Worm (Caenorhabditis elegans) whole organism, late embryonic: Measurements from ENCODE around the gene sra-8.

ENCODE experiments used
- K02D7.2 ChIP-seq: sonication (generic microtip); optimal IDR thresholded peaks from 2 replicates; lab custom pipeline; 2017; ENCODE audit warnings: mild to moderate bottlenecking, missing genetic modification characterization, missing compliant biosample characterization
- Y22D7AL.16 ChIP-seq: sonication (generic microtip); optimal IDR thresholded peaks from 2 replicates; lab custom pipeline; 2016; ENCODE audit warnings: missing genetic modification characterization, missing compliant biosample characterization
- ahr-1 ChIP-seq: sonication (generic microtip); optimal IDR thresholded peaks from 2 replicates; lab custom pipeline; 2016; ENCODE audit warnings: missing genetic modification characterization, missing compliant biosample characterization
- ama-1 ChIP-seq: fragments of 150-350 bp; optimal IDR thresholded peaks from 2 replicates; lab custom pipeline; 2014
- ceh-14 ChIP-seq: sonication (generic microtip); optimal IDR thresholded peaks from 2 replicates; lab custom pipeline; 2016; ENCODE audit warnings: missing genotype, missing genetic modification characterization, missing compliant biosample characterization
- ceh-18 ChIP-seq: sonication (generic microtip); optimal IDR thresholded peaks from 2 replicates; lab custom pipeline; 2016; ENCODE audit warnings: missing genetic modification characterization, missing compliant biosample characterization
- ceh-19 ChIP-seq: fragments of 200-800 bp; sonication (Bioruptor generic); optimal IDR thresholded peaks from 2 replicates; lab custom pipeline; 2018; ENCODE audit warnings: mild to moderate bottlenecking, missing genetic modification characterization, missing compliant biosample characterization
- ceh-30 ChIP-seq: fragments of 150-350 bp; optimal IDR thresholded peaks from 2 replicates; lab custom pipeline; 2014; ENCODE audit warnings: missing biosample characterization, missing genetic modification characterization
- ceh-31 ChIP-seq: sonication (generic microtip); optimal IDR thresholded peaks from 2 replicates; lab custom pipeline; 2016; ENCODE audit warnings: missing genetic modification characterization, missing compliant biosample characterization
- ceh-34 ChIP-seq: sonication (generic microtip); optimal IDR thresholded peaks from 2 replicates; lab custom pipeline; 2016; ENCODE audit warnings: mild to moderate bottlenecking, missing genetic modification characterization, missing compliant biosample characterization
- dmd-4 ChIP-seq: sonication (generic microtip); optimal IDR thresholded peaks from 2 replicates; lab custom pipeline; 2016; ENCODE audit warnings: borderline replicate concordance, missing genetic modification characterization, missing compliant biosample characterization
- elt-2 ChIP-seq: sonication (generic microtip); optimal IDR thresholded peaks from 2 replicates; lab custom pipeline; 2016; ENCODE audit warnings: missing genetic modification reagents, missing genetic modification characterization, missing compliant biosample characterization
- ets-4 ChIP-seq: sonication (generic microtip); optimal IDR thresholded peaks from 2 replicates; lab custom pipeline; 2016; ENCODE audit warnings: missing genetic modification characterization, missing compliant biosample characterization
- fax-1 ChIP-seq: sonication (generic microtip); optimal IDR thresholded peaks from 2 replicates; lab custom pipeline; 2016; ENCODE audit warnings: missing genotype, missing genetic modification characterization, missing compliant biosample characterization
- hlh-13 ChIP-seq: fragments of 200-800 bp; sonication (Bioruptor generic); optimal IDR thresholded peaks from 2 replicates; lab custom pipeline; 2018; ENCODE audit warnings: mild to moderate bottlenecking, missing genetic modification characterization, missing compliant biosample characterization
- hlh-30 ChIP-seq: sonication (generic microtip); optimal IDR thresholded peaks from 2 replicates; lab custom pipeline; 2017; ENCODE audit warnings: antibody characterized with exemption, missing genetic modification characterization, missing compliant biosample characterization; ENCODE audit not compliant: insufficient read depth
- hlh-6 ChIP-seq: sonication (generic microtip); optimal IDR thresholded peaks from 2 replicates; lab custom pipeline; 2016; ENCODE audit warnings: missing genotype, missing genetic modification characterization, missing compliant biosample characterization
- lim-6 ChIP-seq: sonication (generic microtip); optimal IDR thresholded peaks from 2 replicates; lab custom pipeline; 2016; ENCODE audit warnings: missing genetic modification characterization, missing compliant biosample characterization
- nfya-1 ChIP-seq: sonication (generic microtip); optimal IDR thresholded peaks from 2 replicates; lab custom pipeline; 2017; ENCODE audit warnings: missing genetic modification characterization, mild to moderate bottlenecking, missing compliant biosample characterization, antibody characterized with exemption, moderate library complexity
- nhr-11 ChIP-seq: fragments of 150-350 bp; optimal IDR thresholded peaks from 2 replicates; lab custom pipeline; 2014; ENCODE audit warnings: missing biosample characterization, missing genetic modification characterization
- nhr-232 ChIP-seq: sonication (generic microtip); optimal IDR thresholded peaks from 2 replicates; lab custom pipeline; 2016; ENCODE audit warnings: missing genetic modification characterization, missing compliant biosample characterization
- odd-2 ChIP-seq: sonication (generic microtip); optimal IDR thresholded peaks from 2 replicates; lab custom pipeline; 2017; ENCODE audit warnings: antibody characterized with exemption, mild to moderate bottlenecking, missing genetic modification characterization, missing compliant biosample characterization
- pag-3 ChIP-seq: sonication (generic microtip); optimal IDR thresholded peaks from 2 replicates; lab custom pipeline; 2016; ENCODE audit warnings: missing compliant biosample characterization, missing genetic modification characterization, borderline replicate concordance
- pat-9 ChIP-seq: fragments of 200-800 bp; sonication (Bioruptor generic); optimal IDR thresholded peaks from 2 replicates; lab custom pipeline; 2018; ENCODE audit warnings: mild to moderate bottlenecking, missing genetic modification characterization, moderate library complexity, missing compliant biosample characterization
- pax-1 ChIP-seq: fragments of 150-350 bp; optimal IDR thresholded peaks from 2 replicates; lab custom pipeline; 2014; ENCODE audit warnings: missing biosample characterization, missing genetic modification characterization
- pha-2 ChIP-seq: sonication (generic microtip); optimal IDR thresholded peaks from 2 replicates; lab custom pipeline; 2017; ENCODE audit warnings: mild to moderate bottlenecking, missing genetic modification characterization, missing compliant biosample characterization
- pros-1 ChIP-seq: fragments of 150-350 bp; optimal IDR thresholded peaks from 2 replicates; lab custom pipeline; 2014; ENCODE audit warnings: missing biosample characterization, missing genetic modification reagents, missing genetic modification characterization
- sox-2 ChIP-seq: fragments of 200-800 bp; sonication (Bioruptor generic); IDR thresholded peaks from 2 replicates; pipeline ENCODE4 v1.3.6; 2022; ENCODE audit warnings: missing genetic modification reagents, missing genetic modification characterization, missing compliant biosample characterization
- syd-9 ChIP-seq: sonication (generic microtip); optimal IDR thresholded peaks from 2 replicates; lab custom pipeline; 2016; ENCODE audit warnings: mild to moderate bottlenecking, missing genetic modification characterization, moderate library complexity, missing compliant biosample characterization
- tbx-7 ChIP-seq: sonication (generic microtip); optimal IDR thresholded peaks from 2 replicates; lab custom pipeline; 2016; ENCODE audit warnings: missing genotype, missing genetic modification characterization, missing compliant biosample characterization
- ttx-3 ChIP-seq: sonication (generic microtip); optimal IDR thresholded peaks from 2 replicates; lab custom pipeline; 2016; ENCODE audit warnings: missing genetic modification reagents, missing genetic modification characterization, missing compliant biosample characterization
- unc-3 ChIP-seq, 2 experiments: fragments of 200-800 bp in 1 of 2; sonication (Bioruptor generic) in 1 of 2; sonication (generic microtip) in 1 of 2; conservative IDR thresholded peaks in 1 of 2; optimal IDR thresholded peaks in 1 of 2; 2 replicates each; pipeline versions ENCODE4 v1.3.6 to Lab custom; 2016 to 2022; ENCODE audit warnings: missing compliant biosample characterization in 2 of 2, missing genetic modification characterization in 2 of 2, missing genetic modification reagents in 1 of 2
- unc-42 ChIP-seq: sonication (generic microtip); optimal IDR thresholded peaks from 2 replicates; lab custom pipeline; 2016; ENCODE audit warnings: missing genotype, missing genetic modification characterization, missing compliant biosample characterization

The sra-8 gene

DNA sequence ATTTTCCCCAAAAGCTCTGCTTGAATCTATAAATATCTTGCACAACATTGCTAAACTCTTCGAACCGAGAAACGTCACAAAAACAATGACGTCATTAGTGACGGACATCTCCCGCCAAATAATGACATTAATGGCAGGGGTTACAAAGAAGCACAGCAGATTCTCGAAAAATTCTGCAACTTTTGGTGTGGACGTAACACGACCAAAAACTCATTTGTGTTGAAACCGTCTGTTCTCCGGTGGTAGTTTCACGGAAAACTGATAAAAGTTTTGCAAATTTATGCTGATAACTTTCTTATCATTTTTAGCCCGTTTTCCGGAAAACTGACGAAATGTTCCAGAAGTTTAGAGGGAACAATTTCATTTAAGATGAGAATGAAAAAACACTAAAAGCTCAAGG lies 38.9 kb upstream of the sra-8 start:
- TF ChIP-seq K02D7.2 (tag; lab: Kevin White, UChicago) (no peak), elt-2 (tag; lab: Kevin White, UChicago) (peak; percentile 4), ceh-34 (no peak), ceh-31 (no peak), unc-42 (tag; lab: Kevin White, UChicago) (peak; percentile 29)

DNA sequence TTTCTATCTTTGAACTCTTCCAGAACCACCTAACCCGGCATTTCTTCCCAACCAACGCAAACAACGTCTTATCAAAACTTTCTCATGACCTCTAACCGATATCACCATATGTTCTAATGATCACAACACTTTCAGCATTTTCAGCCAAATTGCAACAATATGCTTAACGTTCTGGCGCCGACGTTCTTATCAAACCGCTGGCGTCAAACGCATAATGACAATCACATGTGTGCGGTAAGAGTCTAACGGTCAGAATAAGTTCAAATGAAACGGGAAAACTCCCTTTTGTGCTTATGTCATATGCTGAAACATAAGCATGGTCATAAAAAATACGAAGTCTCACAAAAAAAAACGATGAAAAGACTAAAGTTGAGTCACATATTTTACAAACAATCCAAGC lies 36.6 kb upstream of the sra-8 start:
- TF ChIP-seq unc-3 (GFP tag; conservative IDR thresholded peaks at IDR 0.05; lab: Robert Waterston, UW) = no peak
- no peak for TF ChIP-seq unc-3 (tag; optimal IDR thresholded peaks at IDR 0.05; lab: Kevin White, UChicago)
- TF ChIP-seq pag-3 (tag; lab: Kevin White, UChicago) = no peak
- peak; percentile 50 for TF ChIP-seq elt-2 (tag; lab: Kevin White, UChicago)
- TF ChIP-seq, all 69 proteins: peak for 1

DNA sequence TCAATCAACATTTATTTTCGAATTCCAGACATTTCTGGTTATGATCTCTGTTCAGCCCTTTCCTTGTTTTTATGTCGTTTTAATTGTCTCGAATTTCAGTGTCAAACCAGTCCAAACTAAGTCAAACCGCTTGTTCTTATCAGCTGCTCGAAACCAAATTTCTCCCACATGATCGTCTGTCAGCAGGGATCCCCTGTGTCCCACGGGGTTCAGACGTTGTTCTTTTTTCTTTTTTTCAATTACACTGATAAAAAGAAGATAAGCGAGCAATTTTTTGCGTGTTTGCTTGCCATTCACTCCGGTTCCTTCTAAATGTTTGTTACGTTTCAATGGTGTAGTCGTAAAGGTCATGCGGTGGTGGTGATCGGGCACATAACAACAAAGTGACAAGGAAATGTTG lies 35.6 kb upstream of the sra-8 start:
- TF ChIP-seq ceh-14 = no peak
- TF ChIP-seq pha-2 = no peak
- no peak for TF ChIP-seq ama-1 (lab: Kevin White, UChicago)
- TF ChIP-seq nhr-11 (tag; lab: Kevin White, UChicago) = no peak
- no peak for TF ChIP-seq ttx-3 (tag; lab: Kevin White, UChicago)
- no peak for TF ChIP-seq hlh-6
- no peak for TF ChIP-seq nhr-232 (tag; lab: Kevin White, UChicago)

DNA sequence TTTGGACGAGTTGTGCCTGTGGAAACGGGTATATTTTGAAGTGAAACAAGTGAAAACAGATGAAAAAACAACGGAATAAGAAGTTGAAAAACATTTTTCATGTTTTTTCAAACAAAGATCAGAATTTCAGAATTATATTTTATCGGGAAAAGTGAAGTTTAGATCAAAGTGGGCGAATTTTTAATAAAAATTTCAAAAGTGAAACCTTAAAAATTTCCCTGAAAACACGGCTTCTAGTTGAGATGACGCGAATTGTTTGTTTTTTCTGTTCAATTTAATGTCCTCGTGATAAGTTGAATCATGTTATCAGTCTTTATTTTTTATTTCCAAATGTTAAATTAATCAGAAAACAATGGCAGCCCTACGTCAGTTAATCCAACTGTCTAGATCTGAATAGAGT lies 30.3 kb upstream of the sra-8 start, which contains the start of gene gcy-3:
Gene gcy-3, minus strand, starts transcription at position 101 of the 400 bp plus-strand sequence.
- no peak for TF ChIP-seq dmd-4
- TF ChIP-seq ahr-1 (tag; lab: Kevin White, UChicago) = no peak
- no peak for TF ChIP-seq pax-1 (tag; lab: Kevin White, UChicago)
- TF ChIP-seq K02D7.2 (tag; lab: Kevin White, UChicago) = no peak
- no peak for TF ChIP-seq Y22D7AL.16 (tag; lab: Kevin White, UChicago)
- TF ChIP-seq sox-2 = no peak
- no peak for TF ChIP-seq ceh-30 (tag; lab: Kevin White, UChicago)
- no peak for TF ChIP-seq elt-2 (tag; lab: Kevin White, UChicago)
- TF ChIP-seq ama-1 (lab: Kevin White, UChicago) = no peak
- TF ChIP-seq syd-9 (tag; lab: Kevin White, UChicago) = no peak
- no peak for TF ChIP-seq ceh-18 (tag; lab: Kevin White, UChicago)
- TF ChIP-seq tbx-7 (tag; lab: Kevin White, UChicago) = no peak
- TF ChIP-seq ets-4 (tag; lab: Kevin White, UChicago) = no peak
- no peak for TF ChIP-seq hlh-6
- TF ChIP-seq pat-9 (tag; lab: Kevin White, UChicago) = no peak
- no peak for TF ChIP-seq hlh-13 (GFP tag; lab: Kevin White, UChicago)
- TF ChIP-seq fax-1 (tag; lab: Kevin White, UChicago) = no peak
- TF ChIP-seq odd-2 (tag; lab: Kevin White, UChicago) = no peak
- no peak for TF ChIP-seq ttx-3 (tag; lab: Kevin White, UChicago)

DNA sequence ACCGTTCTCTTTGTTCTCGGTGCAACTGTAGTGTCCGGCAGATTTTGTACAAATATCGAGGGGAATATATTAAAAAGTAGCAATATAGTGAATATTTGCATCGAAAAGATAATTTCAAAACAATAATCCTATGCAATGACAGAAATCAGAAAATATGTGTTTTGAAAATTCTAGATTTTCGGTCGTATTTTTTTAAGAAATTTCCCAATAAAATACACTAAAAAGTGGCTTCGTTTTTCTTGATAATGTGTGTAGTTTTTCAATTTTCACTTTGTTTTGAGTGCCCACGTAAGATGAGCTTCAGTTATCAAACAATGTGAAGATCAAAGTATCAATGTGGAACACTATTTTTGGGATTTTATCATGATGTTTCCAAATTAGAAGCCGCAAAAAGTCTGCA lies 20.7 kb upstream of the sra-8 start, which contains the start of gene gcy-1:
Gene gcy-1, minus strand, starts transcription at position 101 of the 400 bp plus-strand sequence.
- TF ChIP-seq ceh-14 (no peak), hlh-30 (tag; lab: Kevin White, UChicago) (no peak), nfya-1 (tag; lab: Kevin White, UChicago) (no peak), pros-1 (tag; lab: Kevin White, UChicago) (no peak), fax-1 (tag; lab: Kevin White, UChicago) (no peak), K02D7.2 (tag; lab: Kevin White, UChicago) (no peak), lim-6 (tag; lab: Kevin White, UChicago) (no peak), ceh-19 (GFP tag; lab: Kevin White, UChicago) (no peak), odd-2 (tag; lab: Kevin White, UChicago) (no peak), pag-3 (tag; lab: Kevin White, UChicago) (no peak), nhr-232 (tag; lab: Kevin White, UChicago) (no peak)
